Worm (Caenorhabditis elegans): ENCODE results near the gene Y57G11C.1130.

Gene Y57G11C.1130

DNA sequence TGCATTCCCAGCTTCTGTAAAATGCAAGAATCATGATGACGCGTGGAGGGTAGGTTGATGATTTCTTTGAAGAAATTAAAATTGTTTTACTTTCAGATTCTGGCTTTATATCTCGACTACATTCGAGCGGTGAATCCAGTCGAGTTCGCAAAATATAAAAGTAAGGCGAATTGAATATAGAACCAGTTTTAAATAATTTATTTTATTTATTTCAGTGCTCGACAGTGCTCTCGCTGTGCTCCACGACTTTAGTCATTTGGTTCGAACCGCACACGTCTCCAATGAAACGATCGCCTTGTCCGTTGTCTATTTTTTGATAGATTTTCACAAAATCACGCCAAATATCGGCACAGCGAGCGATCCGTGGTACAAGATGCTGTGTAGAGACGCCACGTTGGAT lies at the start of gene Y57G11C.1130:
TSS of gene Y57G11C.1130 (plus strand) at position 301 of the 400 bp plus-strand sequence.
- TF ChIP-seq gmeb-1 (tag; optimal IDR thresholded peaks at IDR 0.05): no peak
- no peak for TF ChIP-seq sem-4 (tag; optimal IDR thresholded peaks at IDR 0.05)
- no peak for TF ChIP-seq nhr-6 (tag; optimal IDR thresholded peaks at IDR 0.05)
- no peak for TF ChIP-seq lsy-2 (tag; optimal IDR thresholded peaks at IDR 0.05)
- no peak for TF ChIP-seq ceh-16 (tag; optimal IDR thresholded peaks at IDR 0.05)
- no peak for TF ChIP-seq ztf-4 (tag; optimal IDR thresholded peaks at IDR 0.05)
- no peak for TF ChIP-seq mbf-1 (tag; optimal IDR thresholded peaks at IDR 0.05)
- TF ChIP-seq unc-62 (GFP tag; optimal IDR thresholded peaks at IDR 0.05): no peak
- no peak for TF ChIP-seq blmp-1 (tag; optimal IDR thresholded peaks at IDR 0.05; ENCODE audit: insufficient read depth)
- no peak for TF ChIP-seq sma-3 (GFP tag; optimal IDR thresholded peaks at IDR 0.05)
- no peak for TF ChIP-seq crh-2 (tag; optimal IDR thresholded peaks at IDR 0.05)
- TF ChIP-seq C34F6.9 (tag; optimal IDR thresholded peaks at IDR 0.05): no peak
- no peak for TF ChIP-seq nhr-25 (tag; optimal IDR thresholded peaks at IDR 0.05)
- TF ChIP-seq peb-1 (tag; optimal IDR thresholded peaks at IDR 0.05): no peak
- no peak for TF ChIP-seq snpc-4 (tag; optimal IDR thresholded peaks at IDR 0.05)
- TF ChIP-seq Y55F3AM.14 (GFP tag; optimal IDR thresholded peaks at IDR 0.05): no peak
- no peak for TF ChIP-seq elt-1 (tag; optimal IDR thresholded peaks at IDR 0.05)
- no peak for TF ChIP-seq unc-39 (tag; optimal IDR thresholded peaks at IDR 0.05)
- TF ChIP-seq nhr-21 (tag; optimal IDR thresholded peaks at IDR 0.05): no peak
- no peak for TF ChIP-seq elt-3 (tag; optimal IDR thresholded peaks at IDR 0.05)

DNA sequence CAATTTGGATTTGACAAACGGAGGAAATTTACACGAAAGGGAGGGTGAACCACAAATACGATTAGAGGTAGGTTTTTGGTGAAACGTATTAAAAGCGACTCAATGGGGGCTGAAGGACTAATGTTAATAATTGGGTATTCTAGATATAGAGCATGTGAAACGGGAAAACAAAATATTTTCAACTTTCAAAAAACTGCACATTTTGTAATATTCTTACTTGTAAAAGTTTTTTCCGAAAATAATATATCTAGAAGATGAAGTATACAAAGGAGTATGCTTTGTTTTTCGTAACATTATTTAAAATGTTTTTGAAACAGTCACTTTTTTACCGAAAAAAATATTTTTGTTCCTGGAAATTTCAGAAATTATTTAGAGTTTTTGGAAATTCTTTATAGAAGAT lies 40.4 kb upstream of the Y57G11C.1130 start:
- TF ChIP-seq sma-3 (GFP tag; optimal IDR thresholded peaks at IDR 0.05): no peak
- no peak for TF ChIP-seq crh-2 (tag; optimal IDR thresholded peaks at IDR 0.05)
- TF ChIP-seq mdl-1 (tag; optimal IDR thresholded peaks at IDR 0.05): no peak
- TF ChIP-seq nhr-11 (tag; optimal IDR thresholded peaks at IDR 0.05): no peak
- TF ChIP-seq nhr-12 (tag; optimal IDR thresholded peaks at IDR 0.05): no peak
- no peak for TF ChIP-seq nhr-77 (tag; optimal IDR thresholded peaks at IDR 0.05)
- TF ChIP-seq nhr-6 (tag; optimal IDR thresholded peaks at IDR 0.05): no peak

DNA sequence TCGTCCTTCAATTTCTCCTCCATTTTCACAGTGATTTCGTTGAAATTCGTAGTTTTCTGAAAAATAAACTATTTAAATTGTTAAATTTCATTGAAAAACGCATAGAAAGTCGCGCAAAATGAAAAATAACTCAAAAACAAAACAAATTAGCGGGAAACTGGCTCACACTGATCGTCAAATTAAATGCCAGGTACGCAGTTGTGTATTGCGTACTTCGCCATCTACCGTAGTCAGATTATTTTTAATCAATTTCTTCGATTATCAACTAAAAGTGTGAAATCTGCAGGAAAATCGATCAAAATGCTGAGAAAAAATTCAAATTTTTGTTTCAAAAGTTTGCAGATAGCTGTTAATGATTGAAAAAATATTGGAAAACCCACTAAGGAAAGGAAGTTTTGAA lies 27.4 kb upstream of the Y57G11C.1130 start, which contains the start of gene Y57G11C.499:
TSS of gene Y57G11C.499 (minus strand) at position 23 of the 400 bp plus-strand sequence.
- TF ChIP-seq R02D3.7 (tag; optimal IDR thresholded peaks at IDR 0.05) (no peak), ztf-11 (tag; optimal IDR thresholded peaks at IDR 0.05) (no peak), sma-9 (GFP tag; optimal IDR thresholded peaks at IDR 0.05) (no peak), sma-9 (tag; optimal IDR thresholded peaks at IDR 0.05) (no peak), dmd-4 (tag; optimal IDR thresholded peaks at IDR 0.05) (no peak), nhr-23 (tag; optimal IDR thresholded peaks at IDR 0.05) (no peak), skn-1 (tag; optimal IDR thresholded peaks at IDR 0.05) (no peak), Y55F3AM.14 (GFP tag; optimal IDR thresholded peaks at IDR 0.05) (no peak), crh-2 (tag; optimal IDR thresholded peaks at IDR 0.05) (no peak), snpc-4 (tag; optimal IDR thresholded peaks at IDR 0.05) (no peak), aly-2 (tag; optimal IDR thresholded peaks at IDR 0.05) (no peak), sem-4 (tag; optimal IDR thresholded peaks at IDR 0.05) (no peak), zag-1 (tag; optimal IDR thresholded peaks at IDR 0.05) (no peak), elt-1 (tag; optimal IDR thresholded peaks at IDR 0.05) (no peak), lsy-2 (tag; optimal IDR thresholded peaks at IDR 0.05) (no peak)

- TF ChIP-seq F13H6.1 (tag; optimal IDR thresholded peaks at IDR 0.05) (no peak), nhr-6 (tag; optimal IDR thresholded peaks at IDR 0.05) (no peak), gmeb-1 (tag; optimal IDR thresholded peaks at IDR 0.05) (no peak), sem-4 (tag; optimal IDR thresholded peaks at IDR 0.05) (no peak), nhr-12 (tag; optimal IDR thresholded peaks at IDR 0.05) (no peak), ceh-82 (tag; optimal IDR thresholded peaks at IDR 0.05) (no peak), nhr-237 (tag; optimal IDR thresholded peaks at IDR 0.05) (no peak), nhr-23 (tag; optimal IDR thresholded peaks at IDR 0.05) (no peak), nhr-10 (tag; optimal IDR thresholded peaks at IDR 0.05) (no peak), unc-39 (tag; optimal IDR thresholded peaks at IDR 0.05) (no peak), ZK546.5 (tag; optimal IDR thresholded peaks at IDR 0.05) (no peak), ceh-16 (tag; optimal IDR thresholded peaks at IDR 0.05) (no peak), fos-1 (tag; optimal IDR thresholded peaks at IDR 0.05) (no peak), elt-1 (tag; optimal IDR thresholded peaks at IDR 0.05) (no peak), peb-1 (tag; optimal IDR thresholded peaks at IDR 0.05) (no peak), egl-27 (tag; optimal IDR thresholded peaks at IDR 0.05) (no peak), elt-3 (tag; optimal IDR thresholded peaks at IDR 0.05) (no peak), lin-11 (tag; optimal IDR thresholded peaks at IDR 0.05) (no peak), ztf-4 (tag; optimal IDR thresholded peaks at IDR 0.05) (no peak), unc-55 (GFP tag; optimal IDR thresholded peaks at IDR 0.05) (no peak)
Observed at ce11 chrIV:14757786-14758185, 24.5 kb upstream of the Y57G11C.1130 start.

All from whole organism, L2 larva.